Worm (Caenorhabditis elegans) whole organism, L4 larva: ENCODE results near the gene T05H10.4.
A peak's percentile ranks its signal among the peaks of the same experiment; 100 is the strongest.

Experiments used
- F10B5.3 ChIP-seq: sonication (generic microtip); optimal IDR thresholded peaks from 2 replicates; lab custom pipeline; 2016; ENCODE audit warnings: mild to moderate bottlenecking, missing genetic modification characterization, missing compliant biosample characterization
- T20F7.1 ChIP-seq: fragments of 200-800 bp; sonication (Bioruptor generic); optimal IDR thresholded peaks from 2 replicates; lab custom pipeline; 2018; ENCODE audit warnings: mild to moderate bottlenecking, missing genetic modification characterization, missing compliant biosample characterization
- T26A8.4 ChIP-seq: fragments of 200-800 bp; sonication (Bioruptor generic); IDR thresholded peaks from 2 replicates; pipeline ENCODE4 v1.3.6; 2022; ENCODE audit warnings: missing genetic modification characterization, missing compliant biosample characterization
- Y105C5A.15 ChIP-seq: fragments of 200-800 bp; sonication (Bioruptor generic); IDR thresholded peaks from 2 replicates; pipeline ENCODE4 v1.3.6; 2022; ENCODE audit warnings: missing genetic modification characterization, missing compliant biosample characterization
- aha-1 ChIP-seq: fragments of 150-350 bp; peaks from one replicate; lab custom pipeline; 2014; ENCODE audit warnings: missing biosample characterization, missing genetic modification characterization
- ama-1 ChIP-seq: fragments of 150-350 bp; optimal IDR thresholded peaks from 2 replicates; lab custom pipeline; 2014; ENCODE audit warnings: inconsistent platforms, mixed read lengths
- ceh-20 ChIP-seq: fragments of 200-800 bp; sonication (Bioruptor generic); IDR thresholded peaks from 2 replicates; pipeline ENCODE4 v1.3.6; 2022; ENCODE audit warnings: missing genetic modification reagents, missing genetic modification characterization, missing compliant biosample characterization
- ctbp-1 ChIP-seq: fragments of 200-800 bp; sonication (Bioruptor generic); IDR thresholded peaks from 2 replicates; pipeline ENCODE4 v1.3.6; 2022; ENCODE audit warnings: missing genetic modification reagents, missing genetic modification characterization, missing compliant biosample characterization
- daf-12 ChIP-seq: fragments of 150-350 bp; optimal IDR thresholded peaks from 2 replicates; lab custom pipeline; 2014; ENCODE audit warnings: missing biosample characterization, missing genetic modification reagents, missing genetic modification characterization
- daf-16 ChIP-seq, 3 experiments: sonication (generic microtip); optimal IDR thresholded peaks; 2 replicates each; lab custom pipeline; 2016 to 2017; ENCODE audit warnings: missing genetic modification characterization in 3 of 3, missing genetic modification reagents in 3 of 3, mild to moderate bottlenecking in 2 of 3, missing compliant biosample characterization in 2 of 3, missing biosample characterization in 1 of 3, moderate library complexity in 1 of 3
- dmd-6 ChIP-seq: fragments of 200-800 bp; sonication (Bioruptor generic); IDR thresholded peaks from 2 replicates; pipeline ENCODE4 v1.3.6; 2022; ENCODE audit warnings: missing genetic modification reagents, missing genetic modification characterization, missing compliant biosample characterization
- hif-1 ChIP-seq, 2 experiments: sonication (generic microtip); optimal IDR thresholded peaks; 2 replicates each; lab custom pipeline; 2016 to 2017; ENCODE audit warnings: missing compliant biosample characterization in 2 of 2, missing genetic modification characterization in 2 of 2, missing genetic modification reagents in 2 of 2, missing genotype in 2 of 2, mild to moderate bottlenecking in 1 of 2
- hlh-11 ChIP-seq: fragments of 200-800 bp; sonication (Bioruptor generic); optimal IDR thresholded peaks from 2 replicates; lab custom pipeline; 2018; ENCODE audit warnings: mild to moderate bottlenecking, missing genetic modification characterization, missing compliant biosample characterization
- hlh-30 ChIP-seq: sonication (generic microtip); optimal IDR thresholded peaks from 2 replicates; lab custom pipeline; 2017; ENCODE audit warnings: antibody characterized with exemption, mild to moderate bottlenecking, missing genetic modification characterization, missing compliant biosample characterization; ENCODE audit not compliant: insufficient read depth
- hmg-1.1 ChIP-seq: fragments of 200-800 bp; sonication (Bioruptor generic); IDR thresholded peaks from 2 replicates; pipeline ENCODE4 v1.3.6; 2022; ENCODE audit warnings: missing genetic modification reagents, missing genetic modification characterization, missing compliant biosample characterization
- lim-7 ChIP-seq: fragments of 200-800 bp; sonication (Bioruptor generic); IDR thresholded peaks from 2 replicates; pipeline ENCODE4 v1.3.6; 2022; ENCODE audit warnings: missing genetic modification characterization, missing compliant biosample characterization
- lin-15B ChIP-seq: fragments of 150-350 bp; sonication (generic microtip); optimal IDR thresholded peaks from 3 replicates; lab custom pipeline; 2014; ENCODE audit warnings: missing biosample characterization, missing genetic modification characterization
- lin-29 ChIP-seq: fragments of 200-800 bp; sonication (Bioruptor generic); IDR thresholded peaks from 2 replicates; pipeline ENCODE4 v1.3.6; 2022; ENCODE audit warnings: missing genetic modification reagents, missing genetic modification characterization, missing compliant biosample characterization
- lin-38 ChIP-seq: fragments of 200-800 bp; sonication (Bioruptor generic); IDR thresholded peaks from 2 replicates; pipeline ENCODE4 v1.3.6; 2022; ENCODE audit warnings: missing genetic modification reagents, missing genetic modification characterization, missing compliant biosample characterization
- lsy-2 ChIP-seq, 2 experiments: fragments of 150-350 bp in 1 of 2; sonication (generic microtip) in 1 of 2; optimal IDR thresholded peaks; 2 replicates each; lab custom pipeline; 2014 to 2017; ENCODE audit warnings: missing biosample characterization in 2 of 2, missing genetic modification characterization in 2 of 2
- madf-9 ChIP-seq: fragments of 200-800 bp; sonication (Bioruptor generic); conservative IDR thresholded peaks from 2 replicates; pipeline ENCODE4 v1.3.6; 2022; ENCODE audit warnings: missing genetic modification reagents, missing genetic modification characterization, missing compliant biosample characterization
- mdl-1 ChIP-seq, 2 experiments: fragments of 150-350 bp in 1 of 2; sonication (generic microtip) in 1 of 2; optimal IDR thresholded peaks; 2 replicates each; lab custom pipeline; 2014 to 2017; ENCODE audit warnings: missing biosample characterization in 2 of 2, missing genetic modification characterization in 2 of 2
- mep-1 ChIP-seq: fragments of 150-350 bp; sonication (generic microtip); optimal IDR thresholded peaks from 3 replicates; lab custom pipeline; 2014; ENCODE audit warnings: missing biosample characterization, missing genetic modification characterization
- mxl-2 ChIP-seq: fragments of 200-800 bp; sonication (Bioruptor generic); conservative IDR thresholded peaks from 2 replicates; pipeline ENCODE4 v1.3.6; 2022; ENCODE audit warnings: missing genetic modification reagents, missing genetic modification characterization, missing compliant biosample characterization
- mxl-3 ChIP-seq: fragments of 200-800 bp; sonication (Bioruptor generic); optimal IDR thresholded peaks from 2 replicates; lab custom pipeline; 2018; ENCODE audit warnings: mild to moderate bottlenecking, missing genetic modification characterization, missing compliant biosample characterization
- nhr-11 ChIP-seq: fragments of 150-350 bp; optimal IDR thresholded peaks from 2 replicates; lab custom pipeline; 2014; ENCODE audit warnings: missing biosample characterization, missing genetic modification characterization
- nhr-28 ChIP-seq: fragments of 150-350 bp; optimal IDR thresholded peaks from 2 replicates; lab custom pipeline; 2014; ENCODE audit warnings: missing biosample characterization, missing genetic modification characterization
- nhr-41 ChIP-seq: fragments of 200-800 bp; sonication (Bioruptor generic); IDR thresholded peaks from 2 replicates; pipeline ENCODE4 v1.3.6; 2022; ENCODE audit warnings: missing genetic modification reagents, missing genetic modification characterization, missing compliant biosample characterization
- nhr-48 ChIP-seq: sonication (generic microtip); optimal IDR thresholded peaks from 2 replicates; lab custom pipeline; 2016; ENCODE audit warnings: mild to moderate bottlenecking, missing genetic modification characterization, missing compliant biosample characterization
- pqm-1 ChIP-seq: sonication (generic microtip); optimal IDR thresholded peaks from 2 replicates; lab custom pipeline; 2017; ENCODE audit warnings: missing biosample characterization, missing genetic modification characterization
- rbr-2 ChIP-seq: sonication (generic microtip); optimal IDR thresholded peaks from 2 replicates; lab custom pipeline; 2016; ENCODE audit warnings: missing genotype, missing genetic modification characterization, missing compliant biosample characterization
- skn-1 ChIP-seq: fragments of 150-350 bp; optimal IDR thresholded peaks from 2 replicates; lab custom pipeline; 2014; ENCODE audit warnings: missing biosample characterization, missing genetic modification characterization
- snpc-1.2 ChIP-seq: fragments of 200-800 bp; sonication (Bioruptor generic); IDR thresholded peaks from 2 replicates; pipeline ENCODE4 v1.3.6; 2022; ENCODE audit warnings: missing genetic modification reagents, missing genetic modification characterization, missing compliant biosample characterization
- snpc-4 ChIP-seq: fragments of 150-350 bp; optimal IDR thresholded peaks from 2 replicates; lab custom pipeline; 2014; ENCODE audit warnings: missing biosample characterization, missing genetic modification characterization
- spr-3 ChIP-seq: fragments of 200-800 bp; sonication (Bioruptor generic); optimal IDR thresholded peaks from 2 replicates; lab custom pipeline; 2018; ENCODE audit warnings: mild to moderate bottlenecking, missing genetic modification characterization, missing compliant biosample characterization
- unc-62 ChIP-seq, 3 experiments: fragments of 150-350 bp in 1 of 3; sonication (generic microtip); optimal IDR thresholded peaks in 2 of 3; peaks in 1 of 3; 1 replicate in 1 of 3; 2 replicates in 2 of 3; lab custom pipeline; 2014 to 2017; ENCODE audit warnings: missing biosample characterization in 3 of 3, missing genetic modification characterization in 3 of 3, missing genetic modification reagents in 3 of 3, missing genotype in 1 of 3
- zfp-2 ChIP-seq: sonication (generic microtip); optimal IDR thresholded peaks from 2 replicates; lab custom pipeline; 2016; ENCODE audit warnings: mild to moderate bottlenecking, missing genetic modification characterization, missing compliant biosample characterization
- zip-11 ChIP-seq: fragments of 200-800 bp; sonication (Bioruptor generic); IDR thresholded peaks from 2 replicates; pipeline ENCODE4 v1.3.6; 2022; ENCODE audit warnings: missing genetic modification characterization, missing compliant biosample characterization

Gene T05H10.4

DNA sequence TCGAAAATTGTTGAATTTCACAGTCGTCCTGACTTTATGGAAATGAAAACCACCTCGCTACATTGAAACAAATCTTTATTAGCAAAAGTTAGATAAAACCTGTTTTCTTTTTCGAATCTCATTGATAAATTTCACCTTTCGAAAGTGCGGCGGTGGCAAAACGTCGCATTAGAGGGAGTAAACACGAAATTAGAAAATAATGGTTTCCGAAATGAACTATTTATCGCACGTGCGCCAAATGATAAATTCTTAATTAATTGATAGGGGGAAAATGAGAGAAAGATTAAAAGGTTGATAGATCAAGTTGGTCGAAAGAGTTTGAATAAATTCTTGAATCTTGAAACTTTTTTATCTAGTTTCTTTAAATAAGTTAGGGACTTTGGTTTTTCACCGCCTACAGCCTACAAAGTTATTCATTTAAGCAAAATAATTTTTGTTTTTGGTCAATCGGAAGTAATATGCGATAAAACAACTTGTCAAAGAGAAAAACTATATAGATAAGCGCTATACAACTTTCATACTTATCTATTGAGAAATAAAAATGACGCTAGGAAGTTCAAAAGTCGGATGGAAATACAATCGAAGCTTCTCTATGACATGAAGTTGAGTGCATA is 18.2 kb downstream of the T05H10.4 start:
- peak; percentile 48 for TF ChIP-seq mxl-3 (GFP tag; lab: Kevin White, UChicago)
- TF ChIP-seq pqm-1 (tag; lab: Kevin White, UChicago): peak; percentile 60
- peak in 1 of 2 experiments; percentile 48 for TF ChIP-seq mdl-1 (tag; optimal IDR thresholded peaks at IDR 0.05; lab: Kevin White, UChicago)
- TF ChIP-seq hlh-30 (tag; lab: Kevin White, UChicago): peak; percentile 7
- 0 out of 2 replicates have a peak, but pooled peaks have one; percentile 17 for TF ChIP-seq dmd-6 (GFP tag; lab: Robert Waterston, UW)
- TF ChIP-seq spr-3: no peak
- no peak for TF ChIP-seq zfp-2 (tag; lab: Kevin White, UChicago)
- TF ChIP-seq daf-16 (GFP tag; optimal IDR thresholded peaks at IDR 0.05; lab: Kevin White, UChicago): no peak
- peak; percentile 59 for TF ChIP-seq daf-16 (tag; optimal IDR thresholded peaks at IDR 0.05; lab: Kevin White, UChicago)
- peak; percentile 22 for TF ChIP-seq hlh-11
- peak; percentile 46 for TF ChIP-seq aha-1
- TF ChIP-seq F10B5.3: no peak
- peak; percentile 6 for TF ChIP-seq nhr-28 (tag; lab: Kevin White, UChicago)

DNA sequence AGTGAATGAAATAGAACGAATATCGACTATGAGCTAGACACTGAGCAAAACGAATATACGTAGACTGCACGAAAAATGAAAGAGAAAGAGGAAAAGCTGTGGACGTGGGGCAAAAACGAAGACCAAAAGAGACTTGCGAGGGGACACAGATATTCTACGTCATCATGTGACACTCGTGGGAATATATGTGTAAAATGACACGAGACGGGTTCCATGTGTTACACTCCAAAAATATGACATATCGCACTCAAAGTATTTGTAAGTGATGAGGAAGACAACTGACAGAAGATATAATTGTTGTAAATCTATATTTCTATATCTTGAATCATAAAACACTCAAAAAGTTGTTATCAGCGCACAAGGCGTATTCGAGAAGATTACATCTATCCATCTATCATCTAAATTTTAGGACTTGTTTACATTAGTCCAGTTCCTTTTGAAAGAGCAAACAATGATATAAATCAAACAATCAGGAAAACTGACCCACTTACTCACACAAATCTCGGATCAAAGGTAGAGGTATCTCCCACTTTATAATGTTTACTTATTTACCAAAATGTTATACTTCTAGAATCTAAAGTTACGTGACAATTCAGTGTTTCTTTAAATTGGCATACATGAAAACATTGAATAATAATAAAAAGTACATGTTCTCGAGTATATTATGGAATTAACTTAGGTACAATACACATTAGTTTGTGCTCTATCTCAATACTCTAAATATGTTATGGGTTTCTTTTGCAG is 19.0 kb downstream of the T05H10.4 start:
- TF ChIP-seq mdl-1 (tag; optimal IDR thresholded peaks at IDR 0.05; lab: Kevin White, UChicago) (peak; percentile 24 to 67), hlh-30 (tag; lab: Kevin White, UChicago) (peak; percentile 94), mxl-3 (GFP tag; lab: Kevin White, UChicago) (peak; percentile 69), daf-16 (GFP tag; optimal IDR thresholded peaks at IDR 0.05; lab: Kevin White, UChicago) (peak in 1 of 2 experiments; percentile 63), daf-16 (tag; optimal IDR thresholded peaks at IDR 0.05; lab: Kevin White, UChicago) (no peak), zip-11 (no peak), spr-3 (no peak), ceh-20 (peak; percentile 74; the same call in 1 of the 2 replicates), lim-7 (GFP tag; lab: Robert Waterston, UW) (no peak), aha-1 (peak; percentile 96), T20F7.1 (GFP tag; lab: Kevin White, UChicago) (no peak), lsy-2 (tag; optimal IDR thresholded peaks at IDR 0.05; lab: Kevin White, UChicago) (peak in 1 of 2 experiments; percentile 66), nhr-48 (tag; lab: Kevin White, UChicago) (peak; percentile 81), unc-62 (GFP tag; optimal IDR thresholded peaks at IDR 0.05 in 1 of 2; lab: Kevin White, UChicago) (peak in 1 of 2 experiments; percentile 99), unc-62 (tag; optimal IDR thresholded peaks at IDR 0.05; lab: Kevin White, UChicago) (no peak), ama-1 (no peak), nhr-28 (tag; lab: Kevin White, UChicago) (peak; percentile 16), snpc-1.2 (GFP tag; lab: Robert Waterston, UW) (no peak), mxl-2 (GFP tag; lab: Robert Waterston, UW) (no peak), dmd-6 (GFP tag; lab: Robert Waterston, UW) (0 out of 2 replicates have a peak, but pooled peaks have one; percentile 18), lin-15B (tag; lab: Kevin White, UChicago) (no peak), snpc-4 (no peak), madf-9 (no peak), hif-1 (tag; optimal IDR thresholded peaks at IDR 0.05; lab: Kevin White, UChicago) (peak in 1 of 2 experiments; percentile 41), skn-1 (tag; lab: Kevin White, UChicago) (no peak), lin-29 (GFP tag; lab: Robert Waterston, UW) (no peak), nhr-11 (tag; lab: Kevin White, UChicago) (peak; percentile 54), ctbp-1 (GFP tag; lab: Robert Waterston, UW) (peak; percentile 73; the same call in 1 of the 2 replicates), daf-12 (tag; lab: Kevin White, UChicago) (no peak), lin-38 (GFP tag; lab: Robert Waterston, UW) (0 out of 2 replicates have a peak, but pooled peaks have one; percentile 28), nhr-41 (GFP tag; lab: Robert Waterston, UW) (no peak), hlh-11 (peak; percentile 53), T26A8.4 (GFP tag; lab: Robert Waterston, UW) (0 out of 2 replicates have a peak, but pooled peaks have one; percentile 23), hmg-1.1 (peak; percentile 58; the same call in 1 of the 2 replicates), Y105C5A.15 (GFP tag; lab: Robert Waterston, UW) (no peak), mep-1 (peak; percentile 57), rbr-2 (tag; lab: Kevin White, UChicago) (peak; percentile 38)
- TF ChIP-seq, all 104 proteins: peak for 20
